Fruit fly (Drosophila melanogaster): ENCODE results near the gene sowah.
A peak's percentile ranks its signal among the peaks of the same experiment; 100 is the strongest.

Gene sowah

dm6 chr3L:12530044-12530443, 42.3 kb downstream of the sowah start, which contains the start of gene nst (continued):
- no peak for TF ChIP-seq Eip74EF (GFP tag; optimal IDR thresholded peaks at IDR 0.05)
- peak; percentile 2 for TF ChIP-seq CG17802 (tag; optimal IDR thresholded peaks at IDR 0.05)
- TF ChIP-seq gfzf (GFP tag; optimal IDR thresholded peaks at IDR 0.05) = peak; percentile 80
- TF ChIP-seq CG3847 (GFP tag; IDR thresholded peaks at IDR 0.05) = peak; percentile 48; the same call in 1 of the 2 replicates
- no peak for TF ChIP-seq CG10431 (GFP tag; optimal IDR thresholded peaks at IDR 0.05)
- no peak for TF ChIP-seq CG1602 (GFP tag; optimal IDR thresholded peaks at IDR 0.05)
- TF ChIP-seq crp (GFP tag; optimal IDR thresholded peaks at IDR 0.05) = peak in 1 of 2 experiments; percentile 78
- peak; percentile 1 for TF ChIP-seq CG2678 (tag; optimal IDR thresholded peaks at IDR 0.05)
- no peak for TF ChIP-seq CG9437 (GFP tag; optimal IDR thresholded peaks at IDR 0.05)
- TF ChIP-seq CG31441 (GFP tag; IDR thresholded peaks at IDR 0.05) = no peak
- TF ChIP-seq CG34224 (GFP tag; IDR thresholded peaks at IDR 0.05; ENCODE audit: partially characterized antibody) = 0 out of 3 replicates have a peak, but pooled peaks have one; percentile 6
- peak; percentile 68 for TF ChIP-seq sens (GFP tag)
- TF ChIP-seq HmgD (GFP tag; optimal IDR thresholded peaks at IDR 0.05) = peak; percentile 23
- TF ChIP-seq CG2116 (GFP tag; optimal IDR thresholded peaks at IDR 0.05) = peak; percentile 32
- TF ChIP-seq ERR (GFP tag; optimal IDR thresholded peaks at IDR 0.05) = peak; percentile 14
- peak; percentile 94 for TF ChIP-seq CG11696 (GFP tag; IDR thresholded peaks at IDR 0.05)
- no peak for TF ChIP-seq eve (GFP tag; optimal IDR thresholded peaks at IDR 0.05)
- TF ChIP-seq Hand (GFP tag; optimal IDR thresholded peaks at IDR 0.05) = no peak
- TF ChIP-seq CG14860 (GFP tag; IDR thresholded peaks at IDR 0.05; ENCODE audit: partially characterized antibody) = no peak
- TF ChIP-seq CG31365 (tag; optimal IDR thresholded peaks at IDR 0.05) = no peak
- TF ChIP-seq E2f1 (GFP tag; IDR thresholded peaks at IDR 0.05) = no peak
- TF ChIP-seq CG8089 (GFP tag; optimal IDR thresholded peaks at IDR 0.05) = no peak
- TF ChIP-seq Hmr (GFP tag; optimal IDR thresholded peaks at IDR 0.05) = peak; percentile 14
- peak; percentile 25 for TF ChIP-seq ftz-f1 (GFP tag; optimal IDR thresholded peaks at IDR 0.05)
- peak; percentile 69 for TF ChIP-seq CG15514 (GFP tag; optimal IDR thresholded peaks at IDR 0.05)
- peak; percentile 51 for TF ChIP-seq twi (tag; optimal IDR thresholded peaks at IDR 0.05)
- peak; percentile 15; the same call in 1 of the 2 replicates for TF ChIP-seq CG32532 (GFP tag; IDR thresholded peaks at IDR 0.05)
- no peak for TF ChIP-seq jigr1 (GFP tag; IDR thresholded peaks at IDR 0.05)
- no peak for TF ChIP-seq ATbp (GFP tag; optimal IDR thresholded peaks at IDR 0.05)
- TF ChIP-seq CG6791 (GFP tag; IDR thresholded peaks at IDR 0.05; ENCODE audit: partially characterized antibody) = no peak
- TF ChIP-seq Dp (GFP tag; optimal IDR thresholded peaks at IDR 0.05) = peak; percentile 70
- no peak for TF ChIP-seq gsb (GFP tag; IDR thresholded peaks at IDR 0.05)
- TF ChIP-seq GATAe (GFP tag; conservative IDR thresholded peaks at IDR 0.05) = no peak
- no peak for TF ChIP-seq CG17829 (tag; optimal IDR thresholded peaks at IDR 0.05)
- no peak for TF ChIP-seq D19A (tag; optimal IDR thresholded peaks at IDR 0.05)
- TF ChIP-seq trem (tag; optimal IDR thresholded peaks at IDR 0.05) = peak; percentile 14
- TF ChIP-seq CG1792 (GFP tag; optimal IDR thresholded peaks at IDR 0.05) = no peak
- TF ChIP-seq mld (GFP tag; IDR thresholded peaks at IDR 0.05; ENCODE audit: partially characterized antibody) = 0 out of 3 replicates have a peak, but pooled peaks have one; percentile 34
- no peak for TF ChIP-seq CG10209 (GFP tag; optimal IDR thresholded peaks at IDR 0.05)
- peak; percentile 61 for TF ChIP-seq CG1603 (tag; optimal IDR thresholded peaks at IDR 0.05)
- TF ChIP-seq danr (GFP tag; IDR thresholded peaks at IDR 0.05) = no peak
- no peak for TF ChIP-seq Drgx (GFP tag; IDR thresholded peaks at IDR 0.05)
- TF ChIP-seq row (GFP tag; IDR thresholded peaks at IDR 0.05) = 0 out of 3 replicates have a peak, but pooled peaks have one; percentile 9
